Fruit fly (Drosophila melanogaster): ENCODE measurements around the gene Spn88Ea.

- no peak for TF ChIP-seq usp (GFP tag; optimal IDR thresholded peaks at IDR 0.05)
- TF ChIP-seq psq (optimal IDR thresholded peaks at IDR 0.05): no peak
- TF ChIP-seq EcR (GFP tag; optimal IDR thresholded peaks at IDR 0.05): no peak
- TF ChIP-seq Dll (optimal IDR thresholded peaks at IDR 0.05): no peak
- no peak for TF ChIP-seq pan (optimal IDR thresholded peaks at IDR 0.05)
Observed at dm6 chr3R:15230285-15230684, 24.0 kb upstream of the Spn88Ea start, which contains the start of gene CG34316.
